Fruit fly (Drosophila melanogaster) whole organism, embryonic: Measurements from ENCODE around the gene CG11267.

Experiments used
- Atf-2 ChIP-seq: fragments of 200-800 bp; sonication (Bioruptor generic); optimal IDR thresholded peaks from 2 replicates; lab custom pipeline; 2016; ENCODE audit warnings: missing biosample characterization, missing genetic modification characterization
- B-H1 ChIP-seq: fragments of 200-800 bp; sonication (Bioruptor generic); IDR thresholded peaks from 3 replicates; pipeline ENCODE4 v1.3.6; 2022; ENCODE audit warnings: missing biosample characterization, missing genetic modification characterization
- CG11398 ChIP-seq: fragments of 200-800 bp; sonication (Bioruptor generic); optimal IDR thresholded peaks from 2 replicates; lab custom pipeline; 2016; ENCODE audit warnings: missing biosample characterization, missing genetic modification characterization
- CG12299 ChIP-seq: fragments of 200-800 bp; sonication (Bioruptor generic); optimal IDR thresholded peaks from 2 replicates; lab custom pipeline; 2018; ENCODE audit warnings: missing biosample characterization, mild to moderate bottlenecking, missing genetic modification characterization
- CG13624 ChIP-seq: fragments of 200-800 bp; sonication (Bioruptor generic); optimal IDR thresholded peaks from 2 replicates; lab custom pipeline; 2016; ENCODE audit warnings: missing biosample characterization, missing genetic modification characterization
- CG13894 ChIP-seq: fragments of 200-800 bp; sonication (Bioruptor generic); optimal IDR thresholded peaks from 3 replicates; lab custom pipeline; 2018; ENCODE audit warnings: missing biosample characterization, mild to moderate bottlenecking, missing genetic modification characterization, moderate library complexity
- CG14050 ChIP-seq: fragments of 200-800 bp; sonication (Bioruptor generic); IDR thresholded peaks from 3 replicates; pipeline ENCODE4 v1.3.6; 2022; ENCODE audit warnings: missing biosample characterization, missing genetic modification characterization
- CG14667 ChIP-seq: fragments of 200-800 bp; sonication (Bioruptor generic); IDR thresholded peaks from 2 replicates; pipeline ENCODE4 v1.3.6; 2022; ENCODE audit warnings: missing biosample characterization, missing genetic modification characterization
- CG15696 ChIP-seq: fragments of 200-800 bp; sonication (Bioruptor generic); optimal IDR thresholded peaks from 2 replicates; lab custom pipeline; 2019; ENCODE audit warnings: missing biosample characterization, mild to moderate bottlenecking, missing genetic modification characterization, moderate library complexity
- CG17829 ChIP-seq: fragments of 200-800 bp; optimal IDR thresholded peaks from 2 replicates; lab custom pipeline; 2019; ENCODE audit warnings: missing biosample characterization, mild to moderate bottlenecking, missing genetic modification characterization, moderate library complexity
- CG2199 ChIP-seq: fragments of 200-800 bp; sonication (Bioruptor generic); IDR thresholded peaks from 3 replicates; pipeline ENCODE4 v1.3.6; 2022; ENCODE audit warnings: missing biosample characterization, missing genetic modification characterization
- CG3407 ChIP-seq: fragments of 200-800 bp; sonication (Bioruptor generic); optimal IDR thresholded peaks from 2 replicates; lab custom pipeline; 2018; ENCODE audit warnings: missing biosample characterization, mild to moderate bottlenecking, missing genetic modification characterization
- CG34376 ChIP-seq: fragments of 200-800 bp; sonication (Bioruptor generic); optimal IDR thresholded peaks from 2 replicates; lab custom pipeline; 2018; ENCODE audit warnings: missing biosample characterization, mild to moderate bottlenecking, missing genetic modification characterization
- CG4617 ChIP-seq: fragments of 200-800 bp; sonication (Bioruptor generic); optimal IDR thresholded peaks from 3 replicates; lab custom pipeline; 2016; ENCODE audit warnings: missing biosample characterization, missing genetic modification characterization, borderline replicate concordance
- CG6175 ChIP-seq: fragments of 200-800 bp; sonication (Bioruptor generic); IDR thresholded peaks from 3 replicates; pipeline ENCODE4 v1.3.6; 2022; ENCODE audit warnings: missing biosample characterization, missing genetic modification characterization
- Dad ChIP-seq: fragments of 200-800 bp; sonication (Bioruptor generic); optimal IDR thresholded peaks from 3 replicates; lab custom pipeline; 2016; ENCODE audit warnings: missing biosample characterization, missing genetic modification characterization
- E2f2 ChIP-seq: fragments of 200-800 bp; sonication (Bioruptor generic); IDR thresholded peaks from 2 replicates; pipeline ENCODE4 v1.3.6; 2022; ENCODE audit warnings: missing biosample characterization, missing genetic modification characterization
- Eip74EF ChIP-seq, 2 experiments: fragments of 200-800 bp in 1 of 2; fragments of >200 bp in 1 of 2; sonication (Bioruptor generic) in 1 of 2; optimal IDR thresholded peaks; 2 replicates each; lab custom pipeline; 2017 to 2019; ENCODE audit warnings: missing biosample characterization in 2 of 2, missing genetic modification characterization in 2 of 2, mild to moderate bottlenecking in 1 of 2, moderate library complexity in 1 of 2
- Ets97D ChIP-seq: fragments of 200-800 bp; sonication (Bioruptor generic); optimal IDR thresholded peaks from 3 replicates; lab custom pipeline; 2016; ENCODE audit warnings: missing biosample characterization, missing genetic modification characterization
- HLH54F ChIP-seq: fragments of 200-800 bp; sonication (Bioruptor generic); optimal IDR thresholded peaks from 3 replicates; lab custom pipeline; 2016; ENCODE audit warnings: missing biosample characterization, missing genetic modification characterization
- MESR4 ChIP-seq: fragments of 200-800 bp; sonication (Bioruptor generic); optimal IDR thresholded peaks from 2 replicates; lab custom pipeline; 2018; ENCODE audit warnings: missing biosample characterization, mild to moderate bottlenecking, missing genetic modification characterization, moderate library complexity
- Myb ChIP-seq: fragments of 200-800 bp; sonication (Bioruptor generic); optimal IDR thresholded peaks from 2 replicates; lab custom pipeline; 2016; ENCODE audit warnings: missing biosample characterization, missing genetic modification characterization
- Neu2 ChIP-seq: fragments of 200-800 bp; sonication (Bioruptor generic); optimal IDR thresholded peaks from 3 replicates; lab custom pipeline; 2016; ENCODE audit warnings: missing biosample characterization, missing genetic modification characterization, borderline replicate concordance
- PHDP ChIP-seq: fragments of 200-800 bp; sonication (Bioruptor generic); optimal IDR thresholded peaks from 3 replicates; lab custom pipeline; 2018; ENCODE audit warnings: missing biosample characterization, mild to moderate bottlenecking, missing genetic modification characterization, moderate library complexity
- Xrp1 ChIP-seq: fragments of 200-800 bp; sonication (Bioruptor generic); IDR thresholded peaks from 2 replicates; pipeline ENCODE4 v1.3.6; 2022; ENCODE audit warnings: missing biosample characterization, missing genetic modification characterization
- ara ChIP-seq: fragments of 200-800 bp; sonication (Bioruptor generic); IDR thresholded peaks from 2 replicates; pipeline ENCODE4 v1.3.6; 2022; ENCODE audit warnings: missing biosample characterization, missing genetic modification characterization
- ash1 ChIP-seq: fragments of 200-800 bp; sonication (Bioruptor generic); optimal IDR thresholded peaks from 2 replicates; lab custom pipeline; 2018; ENCODE audit warnings: missing biosample characterization, mild to moderate bottlenecking, missing genetic modification characterization
- danr ChIP-seq: fragments of 200-800 bp; sonication (Bioruptor generic); IDR thresholded peaks from 2 replicates; pipeline ENCODE4 v1.3.6; 2022; ENCODE audit warnings: missing biosample characterization, missing genetic modification characterization
- dmrt11E ChIP-seq: fragments of 200-800 bp; sonication (Bioruptor generic); optimal IDR thresholded peaks from 3 replicates; lab custom pipeline; 2018; ENCODE audit warnings: missing biosample characterization, mild to moderate bottlenecking, missing genetic modification characterization, moderate library complexity
- en ChIP-seq: fragments of 200-800 bp; sonication (Bioruptor generic); optimal IDR thresholded peaks from 2 replicates; lab custom pipeline; 2016; ENCODE audit warnings: missing biosample characterization, missing genetic modification characterization
- eve ChIP-seq, 2 experiments: fragments of >200 bp; optimal IDR thresholded peaks; 2 replicates each; lab custom pipeline; 2017; ENCODE audit warnings: missing biosample characterization in 2 of 2, missing genetic modification characterization in 2 of 2
- fd64A ChIP-seq: fragments of 200-800 bp; sonication (Bioruptor generic); optimal IDR thresholded peaks from 3 replicates; lab custom pipeline; 2018; ENCODE audit warnings: missing biosample characterization, mild to moderate bottlenecking, missing genetic modification characterization
- fd96Cb ChIP-seq: fragments of 200-800 bp; sonication (Bioruptor generic); optimal IDR thresholded peaks from 2 replicates; lab custom pipeline; 2018; ENCODE audit warnings: missing biosample characterization, mild to moderate bottlenecking, missing genetic modification characterization, moderate library complexity
- gsb ChIP-seq: fragments of 200-800 bp; sonication (Bioruptor generic); IDR thresholded peaks from 2 replicates; pipeline ENCODE4 v1.3.6; 2022; ENCODE audit warnings: missing biosample characterization, missing genetic modification characterization
- gsb-n ChIP-seq: fragments of 200-800 bp; sonication (Bioruptor generic); optimal IDR thresholded peaks from 3 replicates; lab custom pipeline; 2018; ENCODE audit warnings: missing biosample characterization, mild to moderate bottlenecking, missing genetic modification characterization
- hkb ChIP-seq, 2 experiments: fragments of 200-800 bp in 1 of 2; fragments of >200 bp in 1 of 2; sonication (Bioruptor generic) in 1 of 2; IDR thresholded peaks in 1 of 2; optimal IDR thresholded peaks in 1 of 2; 2 replicates each; pipeline versions ENCODE4 v1.3.6 to Lab custom; 2017 to 2022; ENCODE audit warnings: missing biosample characterization in 1 of 2, missing genetic modification characterization in 1 of 2
- pb ChIP-seq: fragments of 200-800 bp; sonication (Bioruptor generic); optimal IDR thresholded peaks from 3 replicates; lab custom pipeline; 2016; ENCODE audit warnings: missing biosample characterization, missing genetic modification characterization
- pfk ChIP-seq: fragments of 200-800 bp; sonication (Bioruptor generic); optimal IDR thresholded peaks from 2 replicates; lab custom pipeline; 2018; ENCODE audit warnings: missing biosample characterization, mild to moderate bottlenecking, missing genetic modification characterization, moderate library complexity
- phol ChIP-seq: fragments of 200-800 bp; sonication (Bioruptor generic); optimal IDR thresholded peaks from 3 replicates; lab custom pipeline; 2018; ENCODE audit warnings: missing biosample characterization, mild to moderate bottlenecking, missing genetic modification characterization, moderate library complexity
- pita ChIP-seq: fragments of 200-800 bp; sonication (Bioruptor generic); optimal IDR thresholded peaks from 2 replicates; lab custom pipeline; 2017; ENCODE audit warnings: missing biosample characterization, mild to moderate bottlenecking, missing genetic modification characterization
- sim ChIP-seq: fragments of 200-800 bp; sonication (Bioruptor generic); IDR thresholded peaks from 2 replicates; pipeline ENCODE4 v1.3.6; 2022; ENCODE audit warnings: missing biosample characterization, missing genetic modification characterization
- sob ChIP-seq: fragments of 200-800 bp; sonication (Bioruptor generic); IDR thresholded peaks from 2 replicates; pipeline ENCODE4 v1.3.6; 2022; ENCODE audit warnings: missing biosample characterization, missing genetic modification characterization
- ssp ChIP-seq: fragments of 200-800 bp; sonication (Bioruptor generic); IDR thresholded peaks from 2 replicates; pipeline ENCODE4 v1.3.6; 2022; ENCODE audit warnings: missing biosample characterization, missing genetic modification characterization
- trem ChIP-seq: fragments of 200-800 bp; optimal IDR thresholded peaks from 3 replicates; lab custom pipeline; 2019; ENCODE audit warnings: missing biosample characterization, mild to moderate bottlenecking, missing genetic modification characterization, moderate library complexity
- trh ChIP-seq: fragments of 200-800 bp; sonication (Bioruptor generic); optimal IDR thresholded peaks from 2 replicates; lab custom pipeline; 2016; ENCODE audit warnings: missing biosample characterization, missing genetic modification characterization
- unc-4 ChIP-seq: fragments of 200-800 bp; sonication (Bioruptor generic); IDR thresholded peaks from 2 replicates; pipeline ENCODE4 v1.3.6; 2022; ENCODE audit warnings: missing biosample characterization, missing genetic modification characterization; ENCODE audit not compliant: partially characterized antibody
- wdn ChIP-seq: fragments of 200-800 bp; sonication (Bioruptor generic); IDR thresholded peaks from 2 replicates; pipeline ENCODE4 v1.3.6; 2022; ENCODE audit warnings: missing biosample characterization, missing genetic modification characterization
- zen2 ChIP-seq: fragments of 200-800 bp; sonication (Bioruptor generic); IDR thresholded peaks from 3 replicates; pipeline ENCODE4 v1.3.6; 2022; ENCODE audit warnings: missing biosample characterization, missing genetic modification characterization; ENCODE audit not compliant: partially characterized antibody

CG11267 gene

DNA sequence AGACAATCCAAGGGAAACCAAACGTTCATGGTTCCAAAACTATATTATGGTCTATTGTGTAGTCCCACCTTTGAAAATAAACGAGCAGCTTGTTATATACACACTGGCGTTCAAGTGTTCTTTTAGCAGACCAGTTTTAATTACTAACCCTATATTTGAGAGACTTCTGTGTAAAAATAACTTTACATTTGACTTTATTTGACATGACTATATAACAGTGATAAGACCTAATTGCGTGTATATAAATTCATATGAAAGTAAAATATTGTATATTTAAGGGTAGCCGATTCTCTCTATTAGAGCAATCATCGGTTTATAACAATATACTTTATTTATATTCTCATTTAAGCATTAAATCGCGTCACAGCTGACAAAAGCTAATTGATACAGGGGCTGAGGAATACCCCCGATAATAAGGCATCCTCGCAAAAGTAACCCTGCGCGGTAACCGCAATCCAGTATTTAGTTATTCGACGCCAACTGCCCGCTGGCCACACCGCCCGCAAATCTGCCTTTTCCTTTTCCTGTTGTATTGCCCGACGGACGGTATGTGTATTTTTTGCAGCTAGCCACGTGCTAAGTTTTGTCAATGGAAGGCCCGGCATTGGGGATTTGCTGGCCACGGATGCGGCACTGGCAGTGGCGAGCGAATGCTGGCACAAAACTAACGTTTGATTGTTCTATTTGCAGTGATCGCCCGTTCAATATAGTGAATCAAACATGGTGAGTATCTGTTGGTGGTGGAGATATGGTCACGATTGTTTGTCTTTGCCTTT, 25.6 kb downstream of the CG11267 start, which contains the start of gene RpS4 (continued):
- TF ChIP-seq Atf-2 (GFP tag; lab: Kevin White, UChicago) (peak; percentile 70), CG34376 (GFP tag; lab: Kevin White, UChicago) (peak; percentile 99), CG11398 (GFP tag; lab: Kevin White, UChicago) (peak; percentile 82), pita (GFP tag; lab: Kevin White, UChicago) (peak; percentile 21), ssp (GFP tag; lab: Robert Waterston, UW) (peak; percentile 91), en (GFP tag; lab: Kevin White, UChicago) (peak; percentile 82), PHDP (tag; lab: Kevin White, UChicago) (peak; percentile 92), gsb-n (peak; percentile 84), fd64A (GFP tag; lab: Kevin White, UChicago) (peak; percentile 95), pfk (GFP tag; lab: Kevin White, UChicago) (peak; percentile 85), dmrt11E (tag; lab: Kevin White, UChicago) (peak; percentile 78), CG13624 (GFP tag; lab: Kevin White, UChicago) (peak; percentile 84), CG14050 (GFP tag; lab: Robert Waterston, UW) (peak; percentile 82), phol (peak; percentile 72), CG14667 (GFP tag; lab: Robert Waterston, UW) (no peak), Ets97D (GFP tag; lab: Kevin White, UChicago) (peak; percentile 99), CG4617 (GFP tag; lab: Kevin White, UChicago) (peak; percentile 68), fd96Cb (tag; lab: Kevin White, UChicago) (peak; percentile 54), gsb (GFP tag; lab: Robert Waterston, UW) (peak; percentile 71), ash1 (GFP tag; lab: Kevin White, UChicago) (peak; percentile 97), Neu2 (GFP tag; lab: Kevin White, UChicago) (peak; percentile 65), danr (GFP tag; lab: Robert Waterston, UW) (peak; percentile 42; the same call in 1 of the 2 replicates), hkb (optimal IDR thresholded peaks at IDR 0.05; lab: Kevin White, UChicago) (no peak), hkb (GFP tag; IDR thresholded peaks at IDR 0.05; lab: Robert Waterston, UW) (peak; percentile 86), ara (GFP tag; lab: Robert Waterston, UW) (peak; percentile 77), pb (GFP tag; lab: Kevin White, UChicago) (peak; percentile 92), unc-4 (no peak), trh (GFP tag; lab: Kevin White, UChicago) (peak; percentile 68), CG3407 (GFP tag; lab: Kevin White, UChicago) (peak; percentile 92), CG17829 (peak; percentile 72), E2f2 (GFP tag; lab: Robert Waterston, UW) (peak; percentile 37), Myb (peak; percentile 60), CG6175 (GFP tag; lab: Robert Waterston, UW) (peak; percentile 77), MESR4 (GFP tag; lab: Kevin White, UChicago) (peak; percentile 100), Xrp1 (peak; percentile 36; the same call in 1 of the 2 replicates), CG13894 (tag; lab: Kevin White, UChicago) (peak; percentile 88), eve (GFP tag; optimal IDR thresholded peaks at IDR 0.05; lab: Kevin White, UChicago) (no peak), sim (GFP tag; lab: Robert Waterston, UW) (peak; percentile 83), Dad (GFP tag; lab: Kevin White, UChicago) (peak; percentile 79), Eip74EF (GFP tag; optimal IDR thresholded peaks at IDR 0.05; lab: Kevin White, UChicago) (peak in 1 of 2 experiments; percentile 74), CG2199 (GFP tag; lab: Robert Waterston, UW) (peak; percentile 86; the same call in 2 of the 3 replicates), trem (tag; lab: Kevin White, UChicago) (peak; percentile 66), sob (GFP tag; lab: Robert Waterston, UW) (peak; percentile 92), wdn (GFP tag; lab: Robert Waterston, UW) (peak; percentile 77), CG12299 (tag; lab: Kevin White, UChicago) (peak; percentile 85), CG15696 (peak; percentile 54), B-H1 (GFP tag; lab: Robert Waterston, UW) (peak; percentile 61), zen2 (GFP tag; lab: Robert Waterston, UW) (no peak), HLH54F (GFP tag; lab: Kevin White, UChicago) (peak; percentile 75)
